Worm (Caenorhabditis elegans) whole organism, L4 larva: ENCODE results near the gene bath-24.
A peak's percentile ranks its signal among the peaks of the same experiment; 100 is the strongest.

ENCODE experiments used
- D1046.2 ChIP-seq: fragments of 200-800 bp; sonication (Bioruptor generic); IDR thresholded peaks from 2 replicates; pipeline ENCODE4 v1.3.6; 2022; ENCODE audit warnings: missing genetic modification characterization, missing compliant biosample characterization
- F10B5.3 ChIP-seq: sonication (generic microtip); optimal IDR thresholded peaks from 2 replicates; lab custom pipeline; 2016; ENCODE audit warnings: mild to moderate bottlenecking, missing genetic modification characterization, missing compliant biosample characterization
- F26F4.8 ChIP-seq: fragments of 200-800 bp; sonication (Bioruptor generic); conservative IDR thresholded peaks from 2 replicates; pipeline ENCODE4 v1.3.6; 2022; ENCODE audit warnings: missing genetic modification characterization, missing compliant biosample characterization
- F37D6.2 ChIP-seq: sonication (generic microtip); optimal IDR thresholded peaks from 2 replicates; lab custom pipeline; 2016; ENCODE audit warnings: mild to moderate bottlenecking, missing genetic modification characterization, missing compliant biosample characterization
- F49E8.2 ChIP-seq: sonication (generic microtip); optimal IDR thresholded peaks from 2 replicates; lab custom pipeline; 2016; ENCODE audit warnings: missing compliant biosample characterization, mild to moderate bottlenecking, missing genetic modification characterization, borderline replicate concordance
- Y105C5A.15 ChIP-seq: fragments of 200-800 bp; sonication (Bioruptor generic); IDR thresholded peaks from 2 replicates; pipeline ENCODE4 v1.3.6; 2022; ENCODE audit warnings: missing genetic modification characterization, missing compliant biosample characterization
- attf-4 ChIP-seq: sonication (generic microtip); optimal IDR thresholded peaks from 3 replicates; lab custom pipeline; 2017; ENCODE audit warnings: missing biosample characterization, missing genetic modification characterization
- daf-16 ChIP-seq, 3 experiments: sonication (generic microtip); optimal IDR thresholded peaks; 2 replicates each; lab custom pipeline; 2016 to 2017; ENCODE audit warnings: missing genetic modification characterization in 3 of 3, missing genetic modification reagents in 3 of 3, mild to moderate bottlenecking in 2 of 3, missing compliant biosample characterization in 2 of 3, missing biosample characterization in 1 of 3, moderate library complexity in 1 of 3
- dmd-6 ChIP-seq: fragments of 200-800 bp; sonication (Bioruptor generic); IDR thresholded peaks from 2 replicates; pipeline ENCODE4 v1.3.6; 2022; ENCODE audit warnings: missing genetic modification reagents, missing genetic modification characterization, missing compliant biosample characterization
- dmd-9 ChIP-seq: fragments of 200-800 bp; sonication (Bioruptor generic); IDR thresholded peaks from 2 replicates; pipeline ENCODE4 v1.3.6; 2022; ENCODE audit warnings: missing genetic modification reagents, missing genetic modification characterization, missing compliant biosample characterization
- fkh-10 ChIP-seq: fragments of 150-350 bp; optimal IDR thresholded peaks from 2 replicates; lab custom pipeline; 2014; ENCODE audit warnings: missing biosample characterization, missing genetic modification reagents, missing genetic modification characterization
- gei-8 ChIP-seq: fragments of 200-800 bp; sonication (Bioruptor generic); optimal IDR thresholded peaks from 2 replicates; lab custom pipeline; 2018; ENCODE audit warnings: mild to moderate bottlenecking, missing genetic modification characterization, missing compliant biosample characterization
- hlh-11 ChIP-seq: fragments of 200-800 bp; sonication (Bioruptor generic); optimal IDR thresholded peaks from 2 replicates; lab custom pipeline; 2018; ENCODE audit warnings: mild to moderate bottlenecking, missing genetic modification characterization, missing compliant biosample characterization
- jun-1 ChIP-seq: fragments of 150-350 bp; optimal IDR thresholded peaks from 2 replicates; lab custom pipeline; 2014; ENCODE audit warnings: missing biosample characterization, missing genetic modification reagents, missing genetic modification characterization
- lin-1 ChIP-seq: fragments of 200-800 bp; sonication (Bioruptor generic); IDR thresholded peaks from 2 replicates; pipeline ENCODE4 v1.3.6; 2022; ENCODE audit warnings: missing genetic modification reagents, missing genetic modification characterization, missing compliant biosample characterization
- lin-29 ChIP-seq: fragments of 200-800 bp; sonication (Bioruptor generic); IDR thresholded peaks from 2 replicates; pipeline ENCODE4 v1.3.6; 2022; ENCODE audit warnings: missing genetic modification reagents, missing genetic modification characterization, missing compliant biosample characterization
- lsy-2 ChIP-seq, 2 experiments: fragments of 150-350 bp in 1 of 2; sonication (generic microtip) in 1 of 2; optimal IDR thresholded peaks; 2 replicates each; lab custom pipeline; 2014 to 2017; ENCODE audit warnings: missing biosample characterization in 2 of 2, missing genetic modification characterization in 2 of 2
- mxl-3 ChIP-seq: fragments of 200-800 bp; sonication (Bioruptor generic); optimal IDR thresholded peaks from 2 replicates; lab custom pipeline; 2018; ENCODE audit warnings: mild to moderate bottlenecking, missing genetic modification characterization, missing compliant biosample characterization
- nhr-28 ChIP-seq: fragments of 150-350 bp; optimal IDR thresholded peaks from 2 replicates; lab custom pipeline; 2014; ENCODE audit warnings: missing biosample characterization, missing genetic modification characterization
- nhr-42 ChIP-seq: fragments of 200-800 bp; sonication (Bioruptor generic); IDR thresholded peaks from 2 replicates; pipeline ENCODE4 v1.3.6; 2022; ENCODE audit warnings: missing genetic modification characterization, missing compliant biosample characterization
- nhr-77 ChIP-seq: fragments of 150-350 bp; optimal IDR thresholded peaks from 2 replicates; lab custom pipeline; 2014; ENCODE audit warnings: missing biosample characterization, missing genetic modification characterization
- pha-4 ChIP-seq, 2 experiments: fragments of 150-350 bp in 1 of 2; fragments of 200-800 bp in 1 of 2; sonication (Bioruptor generic) in 1 of 2; IDR thresholded peaks in 1 of 2; optimal IDR thresholded peaks in 1 of 2; 2 replicates each; pipeline versions ENCODE4 v1.3.6 to Lab custom; 2014 to 2022; ENCODE audit warnings: missing genetic modification characterization in 2 of 2, missing genetic modification reagents in 2 of 2, missing biosample characterization in 1 of 2, missing compliant biosample characterization in 1 of 2
- php-3 ChIP-seq: fragments of 200-800 bp; sonication (Bioruptor generic); IDR thresholded peaks from 2 replicates; pipeline ENCODE4 v1.3.6; 2022; ENCODE audit warnings: missing genetic modification reagents, missing genetic modification characterization, missing compliant biosample characterization
- pqm-1 ChIP-seq: sonication (generic microtip); optimal IDR thresholded peaks from 2 replicates; lab custom pipeline; 2017; ENCODE audit warnings: missing biosample characterization, missing genetic modification characterization
- rbr-2 ChIP-seq: sonication (generic microtip); optimal IDR thresholded peaks from 2 replicates; lab custom pipeline; 2016; ENCODE audit warnings: missing genotype, missing genetic modification characterization, missing compliant biosample characterization
- set-16 ChIP-seq: fragments of 200-800 bp; sonication (Bioruptor generic); IDR thresholded peaks from 2 replicates; pipeline ENCODE4 v1.3.6; 2022; ENCODE audit warnings: missing genetic modification reagents, missing genetic modification characterization, missing compliant biosample characterization
- skn-1 ChIP-seq: fragments of 150-350 bp; optimal IDR thresholded peaks from 2 replicates; lab custom pipeline; 2014; ENCODE audit warnings: missing biosample characterization, missing genetic modification characterization
- unc-130 ChIP-seq: sonication (generic microtip); optimal IDR thresholded peaks from 2 replicates; lab custom pipeline; 2016; ENCODE audit warnings: missing genetic modification reagents, missing genetic modification characterization, missing compliant biosample characterization
- unc-62 ChIP-seq, 3 experiments: fragments of 150-350 bp in 1 of 3; sonication (generic microtip); optimal IDR thresholded peaks in 2 of 3; peaks in 1 of 3; 1 replicate in 1 of 3; 2 replicates in 2 of 3; lab custom pipeline; 2014 to 2017; ENCODE audit warnings: missing biosample characterization in 3 of 3, missing genetic modification characterization in 3 of 3, missing genetic modification reagents in 3 of 3, missing genotype in 1 of 3
- zag-1 ChIP-seq: fragments of 150-350 bp; optimal IDR thresholded peaks from 2 replicates; lab custom pipeline; 2014; ENCODE audit warnings: missing biosample characterization, missing genetic modification characterization
- zfp-2 ChIP-seq: sonication (generic microtip); optimal IDR thresholded peaks from 2 replicates; lab custom pipeline; 2016; ENCODE audit warnings: mild to moderate bottlenecking, missing genetic modification characterization, missing compliant biosample characterization
- zip-11 ChIP-seq: fragments of 200-800 bp; sonication (Bioruptor generic); IDR thresholded peaks from 2 replicates; pipeline ENCODE4 v1.3.6; 2022; ENCODE audit warnings: missing genetic modification characterization, missing compliant biosample characterization

The bath-24 gene

DNA sequence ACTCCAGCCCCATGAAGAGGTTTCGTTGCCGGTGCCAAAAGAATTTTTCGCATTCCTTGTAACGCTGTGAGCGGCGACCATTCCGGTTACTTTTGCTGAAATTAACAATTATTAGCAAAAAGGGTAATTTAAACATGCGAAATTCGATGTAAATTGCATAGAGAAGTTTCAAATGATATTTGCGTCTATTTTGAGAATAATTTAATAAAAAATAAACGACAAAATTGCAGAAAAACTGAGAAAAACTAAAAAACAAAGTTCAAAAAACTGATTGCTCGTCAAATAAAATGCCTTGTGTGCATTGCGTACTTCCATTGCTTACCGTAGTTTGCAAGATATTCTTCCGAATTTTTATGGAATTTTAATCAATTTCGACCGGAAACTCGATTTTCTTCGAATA is at the start of gene bath-24:
Gene bath-24 (minus strand): TSS at position 101 of the 400 bp plus-strand sequence.
- TF ChIP-seq lin-29 (GFP tag; lab: Robert Waterston, UW) = no peak
- TF ChIP-seq F37D6.2 = no peak
- no peak for TF ChIP-seq jun-1 (tag; lab: Kevin White, UChicago)
- no peak for TF ChIP-seq F26F4.8 (GFP tag; lab: Robert Waterston, UW)
- no peak for TF ChIP-seq skn-1 (tag; lab: Kevin White, UChicago)

DNA sequence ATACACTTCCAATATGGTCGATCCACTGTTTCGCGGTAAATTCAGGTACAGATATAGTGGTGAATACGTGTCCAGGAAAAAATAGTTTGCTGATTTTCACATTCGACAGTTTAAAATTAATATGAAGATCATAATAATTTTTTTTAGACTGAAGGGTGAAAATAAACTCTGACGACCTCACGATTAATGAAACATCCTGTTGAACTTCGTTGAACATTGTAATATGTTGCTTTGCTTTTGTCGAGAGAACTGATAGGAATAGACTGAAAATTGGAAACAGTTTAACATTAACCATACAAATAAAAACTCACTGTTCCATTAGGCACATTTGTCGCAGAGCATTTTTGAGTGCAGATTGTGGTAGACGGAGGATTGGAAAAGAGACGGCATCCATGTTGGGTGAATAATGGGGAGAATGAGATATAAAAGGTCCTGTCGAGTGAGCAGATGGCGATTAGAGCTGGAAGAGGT is 48.1 kb upstream of the bath-24 start, which contains the start of gene fbxb-37:
Gene fbxb-37 (minus strand): TSS at position 421 of the 471 bp plus-strand sequence.
- TF ChIP-seq lsy-2 (tag; optimal IDR thresholded peaks at IDR 0.05; lab: Kevin White, UChicago) = no peak
- TF ChIP-seq fkh-10 (GFP tag; lab: Kevin White, UChicago) = no peak
- peak in 1 of 2 experiments; percentile 92 for TF ChIP-seq unc-62 (GFP tag; optimal IDR thresholded peaks at IDR 0.05 in 1 of 2; lab: Kevin White, UChicago)
- no peak for TF ChIP-seq unc-62 (tag; optimal IDR thresholded peaks at IDR 0.05; lab: Kevin White, UChicago)
- TF ChIP-seq mxl-3 (GFP tag; lab: Kevin White, UChicago) = no peak
- no peak for TF ChIP-seq pqm-1

DNA sequence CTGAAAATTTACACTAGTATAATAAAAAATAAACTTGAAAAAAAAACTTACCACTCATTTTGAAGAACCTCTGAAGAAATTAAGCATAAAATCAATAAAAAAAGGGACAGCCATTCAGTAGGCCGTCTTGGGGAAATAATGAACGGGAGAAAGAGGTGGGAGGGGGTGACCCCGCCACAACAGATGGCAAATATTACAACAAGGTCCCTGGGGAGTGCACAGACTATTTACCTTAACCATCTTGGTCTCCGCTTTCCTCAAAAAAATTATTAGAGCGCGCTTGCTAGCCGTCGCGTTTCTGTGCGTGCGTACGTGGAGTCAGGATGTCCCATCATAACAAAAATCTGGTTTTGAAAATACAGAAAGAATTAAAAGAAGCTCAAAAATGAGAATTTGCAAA is 46.6 kb upstream of the bath-24 start, which contains the start of gene T16A1.10:
Gene T16A1.10 (minus strand): TSS at position 123 of the 400 bp plus-strand sequence.
- TF ChIP-seq gei-8 (GFP tag; lab: Kevin White, UChicago) = no peak
- no peak for TF ChIP-seq pha-4 (GFP tag; IDR thresholded peaks at IDR 0.05; lab: Robert Waterston, UW)
- no peak for TF ChIP-seq pha-4 (tag; optimal IDR thresholded peaks at IDR 0.05; lab: Kevin White, UChicago)
- TF ChIP-seq unc-62 (GFP tag; optimal IDR thresholded peaks at IDR 0.05 in 1 of 2; lab: Kevin White, UChicago) = peak in 1 of 2 experiments; percentile 11
- TF ChIP-seq unc-62 (tag; optimal IDR thresholded peaks at IDR 0.05; lab: Kevin White, UChicago) = no peak

DNA sequence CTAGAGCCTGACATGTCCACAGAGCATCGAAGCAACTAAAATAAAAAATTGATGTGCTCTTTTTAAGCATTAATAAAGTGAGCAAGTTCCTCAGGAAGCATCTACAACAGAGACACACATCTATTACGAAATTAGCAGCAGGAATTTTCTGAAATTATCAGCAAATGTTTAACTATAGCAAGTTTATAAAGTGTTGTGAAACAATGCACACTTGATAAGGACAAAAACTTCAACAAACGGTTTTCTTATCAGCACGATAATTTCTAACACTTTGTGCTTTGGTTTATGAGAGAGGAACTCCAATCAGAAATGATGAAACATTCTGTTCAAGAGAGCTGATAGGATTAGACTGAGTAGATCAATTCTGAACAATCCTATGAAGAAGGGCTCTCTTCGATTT is 45.2 kb upstream of the bath-24 start, which contains the start of gene trpl-5:
Gene trpl-5 (minus strand): TSS at position 32 of the 400 bp plus-strand sequence.
- TF ChIP-seq daf-16 (GFP tag; optimal IDR thresholded peaks at IDR 0.05; lab: Kevin White, UChicago) = no peak
- no peak for TF ChIP-seq daf-16 (tag; optimal IDR thresholded peaks at IDR 0.05; lab: Kevin White, UChicago)
- peak; percentile 99 for TF ChIP-seq pqm-1
- no peak for TF ChIP-seq unc-130
- TF ChIP-seq F10B5.3 (tag; lab: Kevin White, UChicago) = no peak
- no peak for TF ChIP-seq D1046.2 (GFP tag; lab: Robert Waterston, UW)
- no peak for TF ChIP-seq nhr-42 (GFP tag; lab: Robert Waterston, UW)
- peak; percentile 43 for TF ChIP-seq hlh-11 (tag; lab: Kevin White, UChicago)
- TF ChIP-seq nhr-77 (tag; lab: Kevin White, UChicago) = peak; percentile 65
- no peak for TF ChIP-seq F49E8.2 (tag; lab: Kevin White, UChicago)
- TF ChIP-seq zag-1 (tag; lab: Kevin White, UChicago) = no peak
- peak; percentile 72; the same call in 1 of the 2 replicates for TF ChIP-seq lin-1 (GFP tag; lab: Robert Waterston, UW)
- no peak for TF ChIP-seq Y105C5A.15
- TF ChIP-seq nhr-28 (tag; lab: Kevin White, UChicago) = peak; percentile 82
- no peak for TF ChIP-seq zip-11
- TF ChIP-seq rbr-2 (tag; lab: Kevin White, UChicago) = no peak
- TF ChIP-seq dmd-9 (GFP tag; lab: Robert Waterston, UW) = no peak
- no peak for TF ChIP-seq attf-4 (tag; lab: Kevin White, UChicago)
- peak; percentile 44; the same call in 1 of the 2 replicates for TF ChIP-seq php-3 (GFP tag; lab: Robert Waterston, UW)
- TF ChIP-seq zfp-2 = no peak
- peak; percentile 70 for TF ChIP-seq dmd-6 (GFP tag; lab: Robert Waterston, UW)

DNA sequence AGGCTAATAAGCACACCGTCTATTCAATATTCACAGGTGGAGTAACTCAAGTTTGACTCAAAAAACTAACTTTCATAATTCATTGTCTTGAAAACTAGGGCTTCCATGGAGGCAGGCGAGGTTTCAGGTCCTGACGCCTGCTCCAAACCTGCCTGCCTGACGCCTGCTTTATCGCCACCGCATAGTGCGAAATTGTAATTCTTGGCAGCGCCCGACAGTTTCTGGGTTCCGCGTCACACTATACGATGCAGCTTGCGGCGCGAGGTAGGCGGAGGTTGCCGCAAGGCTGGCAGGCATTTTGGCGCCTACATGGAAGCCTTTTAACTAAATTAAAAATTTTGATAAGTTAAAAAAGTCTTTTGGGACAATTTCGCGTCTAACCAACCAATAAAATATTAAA is 41.8 kb upstream of the bath-24 start:
- TF ChIP-seq set-16 (GFP tag; lab: Robert Waterston, UW) = peak; percentile 56; the same call in 1 of the 2 replicates
- no peak for TF ChIP-seq php-3 (GFP tag; lab: Robert Waterston, UW)
